Worm (Caenorhabditis elegans) whole organism, young adult: ENCODE measurements around the gene K02E2.6.

Source experiments
- C06A6.2 ChIP-seq: fragments of 200-800 bp; sonication (Bioruptor generic); conservative IDR thresholded peaks from 2 replicates; pipeline ENCODE4 v1.3.6; 2022; ENCODE audit warnings: missing genetic modification characterization, missing compliant biosample characterization
- F22D6.2 ChIP-seq: sonication (generic microtip); optimal IDR thresholded peaks from 2 replicates; lab custom pipeline; 2016; ENCODE audit warnings: mild to moderate bottlenecking, missing genetic modification characterization, missing compliant biosample characterization
- F23B12.7 ChIP-seq: sonication (generic microtip); optimal IDR thresholded peaks from 2 replicates; lab custom pipeline; 2017; ENCODE audit warnings: missing genetic modification characterization, mild to moderate bottlenecking, missing compliant biosample characterization, antibody characterized with exemption, moderate library complexity; ENCODE audit not compliant: insufficient read depth
- athp-1 ChIP-seq: sonication (generic microtip); optimal IDR thresholded peaks from 2 replicates; lab custom pipeline; 2017; ENCODE audit warnings: mild to moderate bottlenecking, missing genetic modification characterization, missing compliant biosample characterization
- hmg-20 ChIP-seq: fragments of 200-800 bp; sonication (Bioruptor generic); IDR thresholded peaks from 2 replicates; pipeline ENCODE4 v1.3.6; 2022; ENCODE audit warnings: missing genetic modification reagents, missing genetic modification characterization, missing compliant biosample characterization
- lin-54 ChIP-seq: fragments of 200-800 bp; sonication (Bioruptor generic); optimal IDR thresholded peaks from 2 replicates; lab custom pipeline; 2018; ENCODE audit warnings: mild to moderate bottlenecking, missing genetic modification characterization, missing compliant biosample characterization
- mcd-1 ChIP-seq: fragments of 200-800 bp; sonication (Bioruptor generic); IDR thresholded peaks from 2 replicates; pipeline ENCODE4 v1.3.6; 2022; ENCODE audit warnings: missing genetic modification reagents, missing genetic modification characterization, missing compliant biosample characterization
- nfya-1 ChIP-seq: sonication (generic microtip); optimal IDR thresholded peaks from 2 replicates; lab custom pipeline; 2017; ENCODE audit warnings: antibody characterized with exemption, missing compliant biosample characterization, missing genetic modification characterization, borderline replicate concordance; ENCODE audit not compliant: insufficient read depth
- rec-8 ChIP-seq, 2 experiments: sonication (generic microtip); optimal IDR thresholded peaks; 2 replicates each; lab custom pipeline; 2016; ENCODE audit warnings: mild to moderate bottlenecking in 2 of 2, missing genetic modification characterization in 2 of 2, missing genetic modification reagents in 2 of 2, missing genotype in 2 of 2, missing biosample characterization in 1 of 2, missing compliant biosample characterization in 1 of 2, moderate library complexity in 1 of 2
- snpc-4 ChIP-seq, 5 experiments: fragments of 150-350 bp in 1 of 5; sonication (generic microtip) in 4 of 5; optimal IDR thresholded peaks; 2 replicates each; lab custom pipeline; 2014 to 2018; ENCODE audit warnings: missing genetic modification characterization in 5 of 5, missing biosample characterization in 3 of 5, antibody characterized with exemption in 2 of 5, mild to moderate bottlenecking in 2 of 5, missing compliant biosample characterization in 2 of 5, missing genotype in 2 of 5, moderate library complexity in 2 of 5, missing genetic modification reagents in 1 of 5
- unc-62 ChIP-seq: fragments of 150-350 bp; optimal IDR thresholded peaks from 2 replicates; lab custom pipeline; 2014; ENCODE audit warnings: missing biosample characterization, missing genetic modification reagents, missing genetic modification characterization

- TF ChIP-seq F22D6.2 (tag; lab: Kevin White, UChicago), result no peak
- TF ChIP-seq snpc-4 (GFP tag; optimal IDR thresholded peaks at IDR 0.05; lab: Kevin White, UChicago), result no peak
- TF ChIP-seq snpc-4 (tag; optimal IDR thresholded peaks at IDR 0.05; lab: Kevin White, UChicago), result no peak
- TF ChIP-seq unc-62 (GFP tag; lab: Kevin White, UChicago), result no peak
- no peak for TF ChIP-seq hmg-20
- no peak for TF ChIP-seq athp-1 (tag; lab: Kevin White, UChicago)
- no peak for TF ChIP-seq nfya-1 (tag; lab: Kevin White, UChicago)
- no peak for TF ChIP-seq rec-8 (tag; optimal IDR thresholded peaks at IDR 0.05; lab: Kevin White, UChicago)
- TF ChIP-seq F23B12.7 (tag; lab: Kevin White, UChicago), result no peak
- TF ChIP-seq C06A6.2 (GFP tag; lab: Robert Waterston, UW), result no peak
- no peak for TF ChIP-seq lin-54 (GFP tag; lab: Kevin White, UChicago)
- no peak for TF ChIP-seq mcd-1 (GFP tag; lab: Robert Waterston, UW)
Measured at ce11 chrV:20338870-20339269, 41.5 kb upstream of the K02E2.6 start.
